Worm (Caenorhabditis elegans) whole organism, midembryonic: ENCODE measurements around the gene vig-1.
A peak's percentile ranks its signal among the peaks of the same experiment; 100 is the strongest.

Experiments used
- T22C8.4 ChIP-seq: fragments of 200-800 bp; sonication (Bioruptor generic); IDR thresholded peaks from 2 replicates; pipeline ENCODE4 v1.3.6; 2022; ENCODE audit warnings: missing genetic modification characterization, missing compliant biosample characterization
- cog-1 ChIP-seq: sonication (generic microtip); optimal IDR thresholded peaks from 2 replicates; lab custom pipeline; 2016; ENCODE audit warnings: missing genetic modification characterization, missing compliant biosample characterization
- flt-1 ChIP-seq: fragments of 200-800 bp; sonication (Bioruptor generic); IDR thresholded peaks from 2 replicates; pipeline ENCODE4 v1.3.6; 2022; ENCODE audit warnings: missing genetic modification characterization, missing compliant biosample characterization
- klf-2 ChIP-seq: fragments of 200-800 bp; sonication (Bioruptor generic); conservative IDR thresholded peaks from 2 replicates; pipeline ENCODE4 v1.3.6; 2022; ENCODE audit warnings: missing genetic modification reagents, missing genetic modification characterization, missing compliant biosample characterization
- med-1 ChIP-seq: sonication (generic microtip); optimal IDR thresholded peaks from 2 replicates; lab custom pipeline; 2017; ENCODE audit warnings: missing genetic modification characterization, mild to moderate bottlenecking, missing compliant biosample characterization, antibody characterized with exemption, missing genetic modification reagents; ENCODE audit not compliant: insufficient read depth
- ref-1 ChIP-seq: fragments of 200-800 bp; sonication (Bioruptor generic); conservative IDR thresholded peaks from 2 replicates; pipeline ENCODE4 v1.3.6; 2022; ENCODE audit warnings: missing genetic modification reagents, missing genetic modification characterization, missing compliant biosample characterization
- tab-1 ChIP-seq: fragments of 200-800 bp; sonication (Bioruptor generic); IDR thresholded peaks from 2 replicates; pipeline ENCODE4 v1.3.6; 2022; ENCODE audit warnings: missing genetic modification characterization, missing compliant biosample characterization
- ztf-23 ChIP-seq: fragments of 200-800 bp; sonication (Bioruptor generic); IDR thresholded peaks from 2 replicates; pipeline ENCODE4 v1.3.6; 2022; ENCODE audit warnings: missing genetic modification reagents, missing genetic modification characterization, missing compliant biosample characterization
- ztf-29 ChIP-seq: fragments of 200-800 bp; sonication (Bioruptor generic); IDR thresholded peaks from 2 replicates; pipeline ENCODE4 v1.3.6; 2022; ENCODE audit warnings: missing genetic modification reagents, missing genetic modification characterization, missing compliant biosample characterization

The vig-1 gene

DNA sequence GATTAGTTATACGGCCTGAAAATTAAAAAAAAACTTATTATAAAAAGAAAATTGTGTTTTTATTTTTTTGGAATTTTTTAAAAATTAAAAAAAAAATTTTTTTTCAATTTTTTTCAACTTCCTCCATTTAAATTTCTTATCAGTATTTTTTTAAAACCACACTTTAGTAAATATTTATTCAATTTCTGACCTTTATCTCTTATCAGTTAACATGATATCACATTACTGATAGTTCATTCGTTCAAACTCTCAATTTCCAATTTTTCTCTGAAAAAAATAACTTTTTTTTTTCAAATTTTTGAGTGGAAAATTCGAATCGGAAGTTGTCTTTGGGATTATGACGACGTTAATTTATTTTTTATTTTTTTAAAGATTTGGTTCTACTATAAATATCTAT lies 23.1 kb upstream of the vig-1 start:
- TF ChIP-seq flt-1 (GFP tag; lab: Robert Waterston, UW) = no peak
- TF ChIP-seq tab-1 (GFP tag; lab: Robert Waterston, UW) = no peak
- TF ChIP-seq ztf-23 (GFP tag; lab: Robert Waterston, UW) = no peak
- TF ChIP-seq ref-1 (GFP tag; lab: Robert Waterston, UW) = no peak
- TF ChIP-seq cog-1 = no peak

DNA sequence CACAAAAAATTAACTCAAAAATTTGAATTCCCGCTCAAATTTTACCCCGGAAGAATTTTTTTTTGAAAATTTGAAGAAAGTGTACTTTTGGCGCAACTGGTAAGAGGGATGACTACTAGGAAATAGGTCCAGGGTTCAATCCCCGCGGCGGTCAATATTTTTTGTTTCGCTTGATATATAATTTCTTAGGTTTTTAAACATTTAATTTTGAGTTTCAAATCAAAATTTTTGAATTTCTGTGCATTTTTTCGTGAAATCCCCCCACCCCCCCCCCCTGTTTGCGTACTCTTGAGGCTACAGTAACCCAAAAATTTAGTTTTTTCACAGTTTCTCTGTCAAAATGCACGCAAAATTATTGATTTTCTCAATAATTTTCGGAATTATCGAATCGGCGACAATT lies 22.7 kb upstream of the vig-1 start, which contains the start of gene Y57G7A.1:
Y57G7A.1 (plus strand) TSS at position 301 of the 400 bp plus-strand sequence.
- no peak for TF ChIP-seq ztf-29 (GFP tag; lab: Robert Waterston, UW)
- no peak for TF ChIP-seq cog-1
- no peak for TF ChIP-seq tab-1 (GFP tag; lab: Robert Waterston, UW)
- no peak for TF ChIP-seq T22C8.4 (GFP tag; lab: Robert Waterston, UW)
- TF ChIP-seq med-1 (GFP tag; lab: Kevin White, UChicago) = no peak
- TF ChIP-seq flt-1 (GFP tag; lab: Robert Waterston, UW) = no peak
- no peak for TF ChIP-seq ref-1 (GFP tag; lab: Robert Waterston, UW)
- no peak for TF ChIP-seq ztf-23 (GFP tag; lab: Robert Waterston, UW)
- TF ChIP-seq klf-2 = no peak

DNA sequence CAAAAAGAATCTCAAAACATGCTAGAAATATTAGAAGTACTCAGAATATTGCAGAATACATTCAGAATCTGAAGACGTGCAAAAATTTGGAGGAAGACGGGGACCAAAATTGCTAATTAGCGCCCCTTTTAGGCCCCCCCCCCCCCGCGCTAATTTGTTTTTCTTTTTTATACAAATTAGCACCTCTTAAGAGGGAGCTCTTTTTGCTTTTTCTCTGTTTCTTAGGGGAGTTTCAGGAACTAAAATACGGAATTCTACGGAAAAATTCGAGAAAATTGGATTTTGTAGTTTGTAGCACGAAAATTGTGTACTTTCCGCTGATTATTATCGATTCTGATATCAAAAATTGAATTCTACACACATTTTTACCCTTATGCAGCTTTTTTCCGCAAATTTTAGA lies 19.3 kb upstream of the vig-1 start, which contains the start of gene glb-31:
glb-31 (minus strand) TSS at position 101 of the 400 bp plus-strand sequence.
- no peak for TF ChIP-seq ref-1 (GFP tag; lab: Robert Waterston, UW)
- TF ChIP-seq T22C8.4 (GFP tag; lab: Robert Waterston, UW) = no peak
- TF ChIP-seq med-1 (GFP tag; lab: Kevin White, UChicago) = no peak
- no peak for TF ChIP-seq klf-2
- no peak for TF ChIP-seq ztf-23 (GFP tag; lab: Robert Waterston, UW)
- TF ChIP-seq ztf-29 (GFP tag; lab: Robert Waterston, UW) = no peak
- TF ChIP-seq tab-1 (GFP tag; lab: Robert Waterston, UW) = no peak
- no peak for TF ChIP-seq cog-1
- no peak for TF ChIP-seq flt-1 (GFP tag; lab: Robert Waterston, UW)

DNA sequence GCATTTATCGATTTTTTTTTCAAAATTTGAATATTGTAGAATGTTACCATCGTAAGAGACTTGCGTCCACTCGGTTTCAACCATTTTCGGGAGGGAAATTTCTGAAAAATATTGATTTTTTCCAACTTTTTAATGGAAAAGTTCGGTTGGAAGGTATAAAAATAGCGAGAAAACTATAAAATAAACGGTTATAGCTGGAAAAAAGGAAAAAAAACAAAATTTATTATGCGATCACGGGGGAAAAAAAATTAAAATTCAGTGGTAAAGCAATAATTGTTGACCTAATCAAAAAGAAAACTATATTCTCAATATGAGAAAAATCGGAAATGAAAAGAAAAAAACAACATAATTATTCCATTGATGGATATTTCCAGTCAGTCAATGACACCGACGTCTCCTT lies 14.8 kb upstream of the vig-1 start, which contains the start of gene emc-2:
emc-2 (minus strand) TSS at position 101 of the 400 bp plus-strand sequence.
- TF ChIP-seq T22C8.4 (GFP tag; lab: Robert Waterston, UW) (0 out of 2 replicates have a peak, but pooled peaks have one; percentile 32), ztf-23 (GFP tag; lab: Robert Waterston, UW) (no peak), ztf-29 (GFP tag; lab: Robert Waterston, UW) (no peak)

DNA sequence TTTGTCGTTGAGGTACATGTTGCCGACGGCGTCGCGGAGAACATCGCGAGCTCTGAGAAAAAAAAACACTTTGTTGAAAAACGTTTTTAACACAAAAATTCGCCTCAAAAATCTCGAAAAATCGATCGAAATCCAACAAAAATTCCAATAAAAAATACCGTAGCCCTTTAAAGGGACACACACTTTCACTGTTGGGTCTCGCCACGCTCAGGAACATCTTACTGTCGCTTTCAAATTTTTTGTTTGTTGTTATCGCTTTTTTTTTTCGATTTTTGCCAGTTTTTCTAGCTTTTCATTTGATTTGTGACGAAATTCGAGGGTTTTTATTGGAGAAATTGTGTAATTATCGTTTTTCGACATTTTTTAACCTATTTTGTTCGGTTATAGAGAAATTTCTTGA lies 14.3 kb upstream of the vig-1 start:
- TF ChIP-seq tab-1 (GFP tag; lab: Robert Waterston, UW) (no peak), klf-2 (no peak), ztf-29 (GFP tag; lab: Robert Waterston, UW) (no peak), ztf-23 (GFP tag; lab: Robert Waterston, UW) (no peak), ref-1 (GFP tag; lab: Robert Waterston, UW) (no peak)

DNA sequence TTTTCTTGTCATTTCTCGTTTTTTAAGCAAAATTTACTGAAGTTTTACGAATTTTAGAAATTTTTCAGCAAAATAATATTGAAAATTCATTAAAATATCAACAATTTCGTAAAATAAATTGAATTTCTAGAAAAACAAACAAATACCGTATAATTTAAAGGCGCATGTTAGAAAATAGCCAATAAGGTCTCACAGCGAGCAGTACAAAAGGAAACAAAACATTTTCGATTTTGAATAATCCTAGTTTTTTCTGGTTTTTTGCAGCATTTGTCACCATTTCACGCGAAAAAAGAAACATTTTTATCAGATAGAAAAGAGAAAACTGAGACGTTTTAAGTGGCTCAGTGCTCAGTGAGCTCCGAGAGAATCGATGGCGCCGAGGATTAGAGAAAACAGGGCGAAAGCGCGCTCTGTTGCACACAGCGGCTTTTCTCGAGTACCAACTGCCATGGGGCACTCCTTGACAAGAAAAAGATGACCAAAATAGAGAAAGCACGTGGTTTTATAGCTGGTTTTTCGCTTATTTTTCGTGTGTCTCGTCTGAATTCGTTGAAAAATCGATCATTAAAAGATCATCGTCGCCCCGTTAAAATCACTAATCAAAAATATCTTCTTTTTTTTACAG lies 10.8 kb upstream of the vig-1 start, which contains the start of the genes alh-6 and fcho-1:
alh-6 (minus strand) TSS at position 242 of the 625 bp plus-strand sequence.
fcho-1 (plus strand) TSS at position 624 of the 625 bp plus-strand sequence.
- TF ChIP-seq ztf-23 (GFP tag; lab: Robert Waterston, UW) = no peak
- no peak for TF ChIP-seq klf-2
- TF ChIP-seq cog-1 = no peak
- no peak for TF ChIP-seq T22C8.4 (GFP tag; lab: Robert Waterston, UW)
- TF ChIP-seq ztf-29 (GFP tag; lab: Robert Waterston, UW) = no peak
- TF ChIP-seq ref-1 (GFP tag; lab: Robert Waterston, UW) = no peak
- no peak for TF ChIP-seq med-1 (GFP tag; lab: Kevin White, UChicago)
- TF ChIP-seq flt-1 (GFP tag; lab: Robert Waterston, UW) = no peak
- no peak for TF ChIP-seq tab-1 (GFP tag; lab: Robert Waterston, UW)

DNA sequence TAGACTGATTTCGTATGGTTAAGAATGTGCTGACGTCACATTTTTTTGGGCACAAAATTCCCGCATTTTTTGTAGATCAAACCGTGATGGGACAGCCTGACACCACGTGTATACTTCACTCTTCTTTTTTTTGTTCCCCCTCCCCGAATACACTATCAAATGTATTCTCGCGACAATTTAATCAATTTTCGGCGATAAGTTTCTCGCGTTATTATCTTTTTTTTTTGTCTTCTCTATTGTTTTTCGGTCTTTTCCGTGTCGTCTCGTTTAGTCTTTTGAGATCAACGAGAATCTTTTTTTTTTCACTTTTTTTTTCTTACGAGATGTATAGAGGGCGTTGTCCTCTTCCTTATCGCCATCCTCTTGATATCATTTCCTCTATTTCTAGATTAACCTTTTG lies 5.6 kb upstream of the vig-1 start:
- TF ChIP-seq T22C8.4 (GFP tag; lab: Robert Waterston, UW) (no peak), ztf-23 (GFP tag; lab: Robert Waterston, UW) (no peak), ref-1 (GFP tag; lab: Robert Waterston, UW) (no peak), cog-1 (no peak), tab-1 (GFP tag; lab: Robert Waterston, UW) (no peak), klf-2 (no peak), flt-1 (GFP tag; lab: Robert Waterston, UW) (no peak), med-1 (GFP tag; lab: Kevin White, UChicago) (no peak)

DNA sequence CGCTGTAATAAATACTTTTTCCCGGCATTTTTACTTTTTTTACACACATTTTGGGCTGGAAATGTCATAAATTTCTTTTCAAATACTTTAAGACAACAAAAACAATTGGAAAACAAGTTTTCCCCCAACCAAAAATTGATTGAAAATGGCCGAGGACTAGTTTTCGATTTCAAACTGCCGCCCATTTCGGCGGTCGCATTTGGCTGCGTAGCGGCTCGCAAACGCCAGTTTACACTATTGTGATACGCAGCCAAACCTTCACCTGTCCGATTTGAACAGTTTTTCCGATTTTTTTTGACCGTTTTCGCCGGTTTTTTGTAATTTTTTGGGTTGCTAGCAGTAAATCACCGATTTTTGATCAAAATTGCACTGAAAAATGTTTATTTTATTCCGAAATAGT lies 425 bp upstream of the vig-1 start:
- TF ChIP-seq klf-2 = peak; percentile 47; the same call in 1 of the 2 replicates
- TF ChIP-seq ztf-23 (GFP tag; lab: Robert Waterston, UW) = peak; percentile 92
- TF ChIP-seq ref-1 (GFP tag; lab: Robert Waterston, UW) = 0 out of 2 replicates have a peak, but pooled peaks have one; percentile 19
- TF ChIP-seq ztf-29 (GFP tag; lab: Robert Waterston, UW) = 0 out of 2 replicates have a peak, but pooled peaks have one; percentile 16
- TF ChIP-seq tab-1 (GFP tag; lab: Robert Waterston, UW) = peak; percentile 69; the same call in 1 of the 2 replicates
- TF ChIP-seq med-1 (GFP tag; lab: Kevin White, UChicago) = no peak
- peak; percentile 86 for TF ChIP-seq flt-1 (GFP tag; lab: Robert Waterston, UW)
- peak; percentile 69 for TF ChIP-seq T22C8.4 (GFP tag; lab: Robert Waterston, UW)
- TF ChIP-seq cog-1 = peak; percentile 80

DNA sequence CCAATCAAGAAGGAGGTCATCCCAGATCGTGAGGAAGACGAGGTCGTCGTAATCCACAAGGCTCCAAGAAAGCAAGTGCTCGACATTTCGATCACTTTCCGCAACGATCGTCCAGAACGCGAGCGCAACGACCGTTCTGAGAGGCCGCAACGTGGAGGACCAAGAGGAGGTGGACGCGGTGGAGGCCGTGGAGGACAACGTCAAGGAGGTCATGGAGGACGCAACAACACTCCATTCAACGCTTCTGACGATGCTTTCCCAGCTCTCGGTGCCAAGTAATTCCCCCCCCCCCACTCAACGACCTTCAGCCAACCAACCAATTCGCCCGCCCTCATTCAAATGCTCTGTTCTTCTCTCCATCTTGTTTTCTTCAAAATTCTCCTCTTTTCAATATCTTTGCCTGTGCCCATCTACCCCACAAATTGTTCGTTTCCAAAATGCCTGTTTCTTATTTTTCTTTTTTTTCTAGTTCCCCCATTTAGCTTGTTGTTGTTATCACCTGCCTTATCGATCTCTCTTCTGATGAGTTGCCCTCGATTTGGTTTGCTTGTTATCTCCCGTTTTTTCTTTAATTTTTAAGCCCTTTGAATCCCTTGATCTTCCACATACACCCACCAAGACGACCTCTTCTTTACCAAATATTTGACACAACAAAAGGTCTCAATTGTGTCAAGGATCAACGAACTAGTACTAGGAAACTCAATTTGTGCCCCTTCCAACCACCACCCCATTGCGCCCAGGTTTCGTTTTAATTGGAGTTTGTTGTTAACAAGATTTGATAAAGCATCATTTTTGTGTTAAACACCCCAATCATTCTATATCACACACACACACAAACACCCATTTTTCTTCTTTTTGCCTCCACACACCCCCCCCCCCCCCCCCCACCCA lies 1.7 kb downstream of the vig-1 start:
- TF ChIP-seq cog-1 (no peak), tab-1 (GFP tag; lab: Robert Waterston, UW) (no peak), klf-2 (no peak), ref-1 (GFP tag; lab: Robert Waterston, UW) (no peak), ztf-23 (GFP tag; lab: Robert Waterston, UW) (no peak), med-1 (GFP tag; lab: Kevin White, UChicago) (no peak), flt-1 (GFP tag; lab: Robert Waterston, UW) (no peak), ztf-29 (GFP tag; lab: Robert Waterston, UW) (no peak), T22C8.4 (GFP tag; lab: Robert Waterston, UW) (no peak)
